Worm (Caenorhabditis elegans) whole organism, L2 larva: ENCODE data around the gene Y45G5AL.1.

ENCODE experiments used
- ceh-82 ChIP-seq: fragments of 150-350 bp; optimal IDR thresholded peaks from 2 replicates; lab custom pipeline; 2014; ENCODE audit warnings: missing biosample characterization, missing genetic modification characterization
- nhr-21 ChIP-seq: fragments of 150-350 bp; optimal IDR thresholded peaks from 2 replicates; lab custom pipeline; 2014; ENCODE audit warnings: missing biosample characterization, missing genetic modification characterization
- unc-62 ChIP-seq: fragments of 150-350 bp; optimal IDR thresholded peaks from 2 replicates; lab custom pipeline; 2014; ENCODE audit warnings: missing biosample characterization, missing genetic modification reagents, missing genetic modification characterization

DNA sequence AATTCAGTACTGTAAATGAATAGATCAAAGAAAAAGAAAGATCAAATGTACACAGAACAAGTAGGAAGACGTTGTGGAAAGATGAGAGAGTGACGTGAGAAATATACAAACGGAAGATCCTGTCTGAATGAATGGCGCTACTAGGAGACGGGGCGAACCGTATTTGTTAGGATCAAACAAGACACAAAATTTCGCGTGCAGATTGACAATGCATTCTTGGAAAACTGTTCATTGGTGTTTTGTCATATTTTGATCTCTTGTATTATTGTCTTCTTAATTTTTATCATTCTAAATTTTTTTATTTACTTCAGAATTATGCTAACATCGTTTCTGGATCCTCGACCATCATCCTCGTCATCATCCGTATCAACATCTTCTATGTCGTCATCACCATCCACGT lies 49.6 kb upstream of the Y45G5AL.1 start, which contains the start of gene nhr-181:
- TF ChIP-seq unc-62 (GFP tag; lab: Kevin White, UChicago) (no peak), nhr-21 (no peak), ceh-82 (no peak)
